Fruit fly (Drosophila melanogaster) whole organism, embryonic: ENCODE measurements around the gene CG14625.

ENCODE experiments used
- Myb ChIP-seq: fragments of 200-800 bp; sonication (Bioruptor generic); optimal IDR thresholded peaks from 2 replicates; lab custom pipeline; 2016; ENCODE audit warnings: missing biosample characterization, missing genetic modification characterization
- Xrp1 ChIP-seq: fragments of 200-800 bp; sonication (Bioruptor generic); IDR thresholded peaks from 2 replicates; pipeline ENCODE4 v1.3.6; 2022; ENCODE audit warnings: missing biosample characterization, missing genetic modification characterization
- crc ChIP-seq: fragments of 200-800 bp; sonication (Bioruptor generic); optimal IDR thresholded peaks from 2 replicates; lab custom pipeline; 2016; ENCODE audit warnings: missing biosample characterization, missing genetic modification characterization

DNA sequence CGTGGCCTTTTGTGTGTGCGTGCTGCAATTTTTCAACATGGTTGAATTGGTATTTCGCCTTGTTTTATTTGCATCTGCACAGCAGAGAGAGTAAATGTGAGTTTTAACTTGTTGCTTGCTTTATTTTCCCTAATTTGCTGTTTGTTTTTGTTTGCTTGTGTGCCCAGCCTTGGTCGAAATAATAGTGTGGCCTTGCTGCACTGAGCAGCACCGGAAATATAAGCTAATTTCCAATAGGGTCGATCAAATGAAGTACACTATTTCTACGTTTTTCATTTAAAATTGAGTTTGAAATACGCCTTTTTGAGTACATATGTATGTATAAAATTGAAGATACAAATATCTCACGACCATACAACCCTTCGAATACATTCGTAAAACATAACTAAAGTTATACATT is 17.3 kb downstream of the CG14625 start:
- no peak for TF ChIP-seq Myb (GFP tag; lab: Kevin White, UChicago)
- TF ChIP-seq Xrp1 (GFP tag; lab: Robert Waterston, UW), result no peak
- TF ChIP-seq crc (GFP tag; lab: Kevin White, UChicago), result no peak
